Fruit fly (Drosophila melanogaster) whole organism, embryonic: Measurements from ENCODE around the gene CG31459.
A peak's percentile ranks its signal among the peaks of the same experiment; 100 is the strongest.

ENCODE experiments used
- Antp ChIP-seq: fragments of 200-800 bp; sonication (Bioruptor generic); optimal IDR thresholded peaks from 3 replicates; lab custom pipeline; 2016; ENCODE audit warnings: missing biosample characterization, missing genetic modification characterization
- B-H1 ChIP-seq: fragments of 200-800 bp; sonication (Bioruptor generic); IDR thresholded peaks from 3 replicates; pipeline ENCODE4 v1.3.6; 2022; ENCODE audit warnings: missing biosample characterization, missing genetic modification characterization
- CG10366 ChIP-seq: fragments of 200-800 bp; sonication (Bioruptor generic); IDR thresholded peaks from 2 replicates; pipeline ENCODE4 v1.3.6; 2022; ENCODE audit warnings: missing biosample characterization, missing genetic modification characterization
- CG10543 ChIP-seq: fragments of 200-800 bp; sonication (Bioruptor generic); optimal IDR thresholded peaks from 3 replicates; lab custom pipeline; 2017; ENCODE audit warnings: missing biosample characterization, mild to moderate bottlenecking, missing genetic modification characterization, moderate library complexity
- CG10654 ChIP-seq: fragments of 200-800 bp; sonication (Bioruptor generic); optimal IDR thresholded peaks from 2 replicates; lab custom pipeline; 2016; ENCODE audit warnings: missing biosample characterization, missing genetic modification characterization
- CG12071 ChIP-seq: fragments of 200-800 bp; sonication (Bioruptor generic); optimal IDR thresholded peaks from 3 replicates; lab custom pipeline; 2018; ENCODE audit warnings: missing biosample characterization, mild to moderate bottlenecking, missing genetic modification characterization
- CG16779 ChIP-seq: fragments of 200-800 bp; sonication (Bioruptor generic); IDR thresholded peaks from 2 replicates; pipeline ENCODE4 v1.3.6; 2022; ENCODE audit warnings: missing biosample characterization, missing genetic modification characterization
- CG17802 ChIP-seq: fragments of 200-800 bp; sonication (Bioruptor generic); optimal IDR thresholded peaks from 2 replicates; lab custom pipeline; 2018; ENCODE audit warnings: missing biosample characterization, mild to moderate bottlenecking, missing genetic modification characterization, moderate library complexity
- CG1792 ChIP-seq: fragments of 200-800 bp; sonication (Bioruptor generic); optimal IDR thresholded peaks from 2 replicates; lab custom pipeline; 2016; ENCODE audit warnings: missing biosample characterization, missing genetic modification characterization
- CG18764 ChIP-seq: fragments of 200-800 bp; sonication (Bioruptor generic); optimal IDR thresholded peaks from 3 replicates; lab custom pipeline; 2016; ENCODE audit warnings: missing biosample characterization, missing genetic modification characterization
- CG31388 ChIP-seq: fragments of 200-800 bp; sonication (Bioruptor generic); optimal IDR thresholded peaks from 2 replicates; lab custom pipeline; 2016; ENCODE audit warnings: missing biosample characterization, missing genetic modification characterization
- CG31441 ChIP-seq: fragments of 200-800 bp; sonication (Bioruptor generic); IDR thresholded peaks from 2 replicates; pipeline ENCODE4 v1.3.6; 2022; ENCODE audit warnings: missing biosample characterization, missing genetic modification characterization
- CG3838 ChIP-seq: fragments of 200-800 bp; sonication (Bioruptor generic); optimal IDR thresholded peaks from 3 replicates; lab custom pipeline; 2016; ENCODE audit warnings: missing biosample characterization, missing genetic modification characterization
- CG7928 ChIP-seq: fragments of 200-800 bp; sonication (Bioruptor generic); optimal IDR thresholded peaks from 2 replicates; lab custom pipeline; 2017; ENCODE audit warnings: missing biosample characterization, mild to moderate bottlenecking, missing genetic modification characterization
- CG9609 ChIP-seq: fragments of 200-800 bp; sonication (Bioruptor generic); optimal IDR thresholded peaks from 3 replicates; lab custom pipeline; 2016; ENCODE audit warnings: missing biosample characterization, missing genetic modification characterization
- CG9817 ChIP-seq: fragments of 200-800 bp; sonication (Bioruptor generic); optimal IDR thresholded peaks from 2 replicates; lab custom pipeline; 2018; ENCODE audit warnings: missing biosample characterization, mild to moderate bottlenecking, missing genetic modification characterization, moderate library complexity
- Camta ChIP-seq: fragments of 200-800 bp; sonication (Bioruptor generic); optimal IDR thresholded peaks from 2 replicates; lab custom pipeline; 2016; ENCODE audit warnings: missing biosample characterization, missing genetic modification characterization
- D19B ChIP-seq: fragments of 200-800 bp; sonication (Bioruptor generic); optimal IDR thresholded peaks from 2 replicates; lab custom pipeline; 2017; ENCODE audit warnings: missing biosample characterization, mild to moderate bottlenecking, missing genetic modification characterization
- E2f2 ChIP-seq: fragments of 200-800 bp; sonication (Bioruptor generic); IDR thresholded peaks from 2 replicates; pipeline ENCODE4 v1.3.6; 2022; ENCODE audit warnings: missing biosample characterization, missing genetic modification characterization
- Ets65A ChIP-seq: fragments of 200-800 bp; sonication (Bioruptor generic); peaks from one replicate; lab custom pipeline; 2016; ENCODE audit warnings: missing biosample characterization, missing genetic modification characterization
- HLH3B ChIP-seq: fragments of 200-800 bp; sonication (Bioruptor generic); IDR thresholded peaks from 2 replicates; pipeline ENCODE4 v1.3.6; 2022; ENCODE audit warnings: missing biosample characterization, missing genetic modification characterization
- HLHmδ ChIP-seq: fragments of 200-800 bp; sonication (Bioruptor generic); optimal IDR thresholded peaks from 2 replicates; lab custom pipeline; 2018; ENCODE audit warnings: missing biosample characterization, mild to moderate bottlenecking, missing genetic modification characterization, moderate library complexity
- Hr3 ChIP-seq: fragments of 200-800 bp; sonication (Bioruptor generic); optimal IDR thresholded peaks from 3 replicates; lab custom pipeline; 2016; ENCODE audit warnings: missing biosample characterization, missing genetic modification characterization
- NC2β ChIP-seq: fragments of 200-800 bp; sonication (Bioruptor generic); optimal IDR thresholded peaks from 2 replicates; lab custom pipeline; 2016; ENCODE audit warnings: missing biosample characterization, missing genetic modification characterization
- Oaz ChIP-seq: fragments of 200-800 bp; sonication (Bioruptor generic); IDR thresholded peaks from 2 replicates; pipeline ENCODE4 v1.3.6; 2022; ENCODE audit warnings: missing biosample characterization, missing genetic modification characterization
- Opbp ChIP-seq: fragments of 200-800 bp; sonication (Bioruptor generic); IDR thresholded peaks from 3 replicates; pipeline ENCODE4 v1.3.6; 2022; ENCODE audit warnings: missing biosample characterization, missing genetic modification characterization; ENCODE audit not compliant: partially characterized antibody
- Optix ChIP-seq: fragments of 200-800 bp; sonication (Bioruptor generic); IDR thresholded peaks from 3 replicates; pipeline ENCODE4 v1.3.6; 2022; ENCODE audit warnings: missing biosample characterization, missing genetic modification characterization
- PHDP ChIP-seq: fragments of 200-800 bp; sonication (Bioruptor generic); optimal IDR thresholded peaks from 3 replicates; lab custom pipeline; 2018; ENCODE audit warnings: missing biosample characterization, mild to moderate bottlenecking, missing genetic modification characterization, moderate library complexity
- Pdp1 ChIP-seq, 2 experiments: fragments of 200-800 bp; sonication (Bioruptor generic); optimal IDR thresholded peaks; 3 replicates each; lab custom pipeline; 2016; ENCODE audit warnings: missing biosample characterization in 2 of 2, missing genetic modification characterization in 2 of 2, mild to moderate bottlenecking in 1 of 2, moderate library complexity in 1 of 2
- Ravus ChIP-seq: fragments of 200-800 bp; sonication (Bioruptor generic); IDR thresholded peaks from 2 replicates; pipeline ENCODE4 v1.3.6; 2022; ENCODE audit warnings: missing biosample characterization, missing genetic modification characterization
- Sry-δ ChIP-seq: fragments of 200-800 bp; sonication (Bioruptor generic); optimal IDR thresholded peaks from 2 replicates; lab custom pipeline; 2016; ENCODE audit warnings: missing biosample characterization, missing genetic modification characterization
- Taf1 ChIP-seq: fragments of 200-800 bp; sonication (Bioruptor generic); IDR thresholded peaks from 2 replicates; pipeline ENCODE4 v1.3.6; 2022; ENCODE audit warnings: missing biosample characterization, missing genetic modification characterization
- bab2 ChIP-seq: fragments of 200-800 bp; sonication (Bioruptor generic); optimal IDR thresholded peaks from 2 replicates; lab custom pipeline; 2016; ENCODE audit warnings: missing biosample characterization, missing genetic modification characterization
- cad ChIP-seq: fragments of >200 bp; optimal IDR thresholded peaks from 2 replicates; lab custom pipeline; 2017; ENCODE audit warnings: missing biosample characterization, missing genetic modification characterization
- chif ChIP-seq, 2 experiments: fragments of 200-800 bp; sonication (Bioruptor generic); optimal IDR thresholded peaks; 3 replicates each; lab custom pipeline; 2016; ENCODE audit warnings: missing biosample characterization in 2 of 2, missing genetic modification characterization in 2 of 2
- chm ChIP-seq: fragments of 200-800 bp; sonication (Bioruptor generic); IDR thresholded peaks from 2 replicates; pipeline ENCODE4 v1.3.6; 2022; ENCODE audit warnings: missing biosample characterization, missing genetic modification characterization
- fd96Cb ChIP-seq: fragments of 200-800 bp; sonication (Bioruptor generic); optimal IDR thresholded peaks from 2 replicates; lab custom pipeline; 2018; ENCODE audit warnings: missing biosample characterization, mild to moderate bottlenecking, missing genetic modification characterization, moderate library complexity
- gfzf ChIP-seq: fragments of 200-800 bp; sonication (Bioruptor generic); optimal IDR thresholded peaks from 2 replicates; lab custom pipeline; 2016; ENCODE audit warnings: missing biosample characterization, mild to moderate bottlenecking, missing genetic modification characterization, moderate library complexity
- grn ChIP-seq: fragments of 200-800 bp; sonication (Bioruptor generic); optimal IDR thresholded peaks from 3 replicates; lab custom pipeline; 2017; ENCODE audit warnings: missing biosample characterization, missing genetic modification characterization
- inv ChIP-seq: fragments of 200-800 bp; sonication (Bioruptor generic); IDR thresholded peaks from 2 replicates; pipeline ENCODE4 v1.3.6; 2022; ENCODE audit warnings: missing biosample characterization, missing genetic modification characterization; ENCODE audit not compliant: partially characterized antibody
- jigr1 ChIP-seq: fragments of 200-800 bp; sonication (Bioruptor generic); IDR thresholded peaks from 3 replicates; pipeline ENCODE4 v1.3.6; 2022; ENCODE audit warnings: missing biosample characterization, missing genetic modification characterization
- nmo ChIP-seq: fragments of 200-800 bp; sonication (Bioruptor generic); optimal IDR thresholded peaks from 2 replicates; lab custom pipeline; 2018; ENCODE audit warnings: missing biosample characterization, mild to moderate bottlenecking, missing genetic modification characterization, moderate library complexity
- odd ChIP-seq: fragments of 200-800 bp; sonication (Bioruptor generic); optimal IDR thresholded peaks from 2 replicates; lab custom pipeline; 2017; ENCODE audit warnings: missing biosample characterization, mild to moderate bottlenecking, missing genetic modification characterization
- prd ChIP-seq, 3 experiments: fragments of >200 bp in 2 of 3; fragments of 200-800 bp in 1 of 3; sonication (Bioruptor generic) in 1 of 3; optimal IDR thresholded peaks in 2 of 3; IDR thresholded peaks in 1 of 3; 2 replicates in 2 of 3; 3 replicates in 1 of 3; pipeline versions ENCODE4 v1.3.6 to Lab custom; 2017 to 2022; ENCODE audit warnings: missing biosample characterization in 1 of 3, missing genetic modification characterization in 1 of 3
- pum ChIP-seq: fragments of 200-800 bp; sonication (Bioruptor generic); optimal IDR thresholded peaks from 2 replicates; lab custom pipeline; 2016; ENCODE audit warnings: missing biosample characterization, missing genetic modification characterization
- ranshi ChIP-seq: fragments of 200-800 bp; sonication (Bioruptor generic); IDR thresholded peaks from 2 replicates; pipeline ENCODE4 v1.3.6; 2022; ENCODE audit warnings: missing biosample characterization, missing genetic modification characterization
- seq ChIP-seq: fragments of 200-800 bp; sonication (Bioruptor generic); IDR thresholded peaks from 2 replicates; pipeline ENCODE4 v1.3.6; 2022; ENCODE audit warnings: missing biosample characterization, missing genetic modification characterization
- usp ChIP-seq: fragments of >200 bp; optimal IDR thresholded peaks from 2 replicates; lab custom pipeline; 2017; ENCODE audit warnings: missing biosample characterization, missing genetic modification characterization
- zfh1 ChIP-seq: fragments of 200-800 bp; sonication (Bioruptor generic); IDR thresholded peaks from 3 replicates; pipeline ENCODE4 v1.3.6; 2022; ENCODE audit warnings: missing biosample characterization, missing genetic modification characterization

The CG31459 gene

dm6 chr3R:19846870-19847590 lies 6.4 kb downstream of the CG31459 start, which contains the start of gene MICU3 (continued):
- peak; percentile 75 for TF ChIP-seq Hr3 (GFP tag; lab: Kevin White, UChicago)
- peak; percentile 13 for TF ChIP-seq CG3838
- peak; percentile 53 for TF ChIP-seq CG9817 (tag; lab: Kevin White, UChicago)
- peak; percentile 56; the same call in 1 of the 3 replicates for TF ChIP-seq Opbp (GFP tag; lab: Robert Waterston, UW)
- peak; percentile 75 for TF ChIP-seq nmo (GFP tag; lab: Kevin White, UChicago)
- peak; percentile 65 for TF ChIP-seq CG31441 (GFP tag; lab: Robert Waterston, UW)
- no peak for TF ChIP-seq prd (optimal IDR thresholded peaks at IDR 0.05; lab: Kevin White, UChicago)
- peak; percentile 75; the same call in 2 of the 3 replicates for TF ChIP-seq prd (GFP tag; IDR thresholded peaks at IDR 0.05; lab: Robert Waterston, UW)
- peak; percentile 28 for TF ChIP-seq D19B (GFP tag; lab: Kevin White, UChicago)
- no peak for TF ChIP-seq CG16779
- peak; percentile 22 for TF ChIP-seq CG1792 (GFP tag; lab: Kevin White, UChicago)
- peak; percentile 56 for TF ChIP-seq pum (GFP tag; lab: Kevin White, UChicago)
- TF ChIP-seq cad (GFP tag; lab: Kevin White, UChicago) = no peak
- peak; percentile 52 for TF ChIP-seq CG10366 (GFP tag; lab: Robert Waterston, UW)
- peak; percentile 55; the same call in 1 of the 2 replicates for TF ChIP-seq HLH3B
- peak; percentile 49 for TF ChIP-seq bab2
- TF ChIP-seq jigr1 (GFP tag; lab: Robert Waterston, UW) = no peak
- TF ChIP-seq odd (GFP tag; lab: Kevin White, UChicago) = no peak
- TF ChIP-seq CG31388 (GFP tag; lab: Kevin White, UChicago) = no peak
- TF ChIP-seq grn (GFP tag; lab: Kevin White, UChicago) = no peak
- peak; percentile 72; the same call in 2 of the 3 replicates for TF ChIP-seq zfh1 (GFP tag; lab: Robert Waterston, UW)
- peak; percentile 45; the same call in 1 of the 2 replicates for TF ChIP-seq seq
- peak; percentile 18 for TF ChIP-seq Camta (GFP tag; lab: Kevin White, UChicago)
- peak; percentile 35 to 59 for TF ChIP-seq chif (GFP tag; optimal IDR thresholded peaks at IDR 0.05; lab: Kevin White, UChicago)
- TF ChIP-seq CG18764 (GFP tag; lab: Kevin White, UChicago) = peak; percentile 67
- TF ChIP-seq Pdp1 (GFP tag; optimal IDR thresholded peaks at IDR 0.05; lab: Kevin White, UChicago) = peak; percentile 56 to 67
- TF ChIP-seq CG10654 = peak; percentile 52
- no peak; the same call in 2 of the 3 replicates for TF ChIP-seq Optix (GFP tag; lab: Robert Waterston, UW)
- TF ChIP-seq fd96Cb (tag; lab: Kevin White, UChicago) = peak; percentile 47
- peak; percentile 48 for TF ChIP-seq PHDP (tag; lab: Kevin White, UChicago)
- TF ChIP-seq CG7928 = peak; percentile 52
- peak; percentile 36 for TF ChIP-seq CG17802 (tag; lab: Kevin White, UChicago)
- peak; percentile 96 for TF ChIP-seq Ets65A
- TF ChIP-seq inv (GFP tag; lab: Robert Waterston, UW) = peak; percentile 69
- TF ChIP-seq Taf1 (GFP tag; lab: Robert Waterston, UW) = peak; percentile 31; the same call in 1 of the 2 replicates
- TF ChIP-seq Antp = peak; percentile 66
- TF ChIP-seq CG12071 = no peak
- TF ChIP-seq CG10543 = peak; percentile 59
- TF ChIP-seq CG9609 (GFP tag; lab: Kevin White, UChicago) = peak; percentile 70
- no peak for TF ChIP-seq usp (GFP tag; lab: Kevin White, UChicago)
- TF ChIP-seq NC2β (GFP tag; lab: Kevin White, UChicago) = peak; percentile 27
- no peak for TF ChIP-seq Ravus (GFP tag; lab: Robert Waterston, UW)
- TF ChIP-seq ranshi (GFP tag; lab: Robert Waterston, UW) = 0 out of 2 replicates have a peak, but pooled peaks have one; percentile 23
- TF ChIP-seq Oaz (GFP tag; lab: Robert Waterston, UW) = 0 out of 2 replicates have a peak, but pooled peaks have one; percentile 33
- peak; percentile 71; the same call in 1 of the 2 replicates for TF ChIP-seq chm (GFP tag; lab: Robert Waterston, UW)
- no peak for TF ChIP-seq HLHmδ (GFP tag; lab: Kevin White, UChicago)
- peak; percentile 29 for TF ChIP-seq gfzf (GFP tag; lab: Kevin White, UChicago)
- peak; percentile 89 for TF ChIP-seq E2f2
- TF ChIP-seq B-H1 (GFP tag; lab: Robert Waterston, UW) = no peak
- TF ChIP-seq Sry-δ (GFP tag; lab: Kevin White, UChicago) = peak; percentile 49
